Worm (Caenorhabditis elegans) whole organism, young adult: ENCODE data around the gene T26H5.11.

ENCODE experiments used
- B0035.1 ChIP-seq: sonication (generic microtip); optimal IDR thresholded peaks from 2 replicates; lab custom pipeline; 2016; ENCODE audit warnings: missing genetic modification characterization, mild to moderate bottlenecking, missing compliant biosample characterization, missing genotype, missing genetic modification reagents
- F10E7.11 ChIP-seq: sonication (generic microtip); optimal IDR thresholded peaks from 2 replicates; lab custom pipeline; 2017; ENCODE audit warnings: mild to moderate bottlenecking, missing genetic modification characterization, moderate library complexity, missing compliant biosample characterization
- F39B2.1 ChIP-seq: fragments of 200-800 bp; sonication (Bioruptor generic); IDR thresholded peaks from 2 replicates; pipeline ENCODE4 v1.3.6; 2022; ENCODE audit warnings: missing genetic modification reagents, missing genetic modification characterization, missing compliant biosample characterization
- F55B11.4 ChIP-seq: sonication (generic microtip); optimal IDR thresholded peaks from 2 replicates; lab custom pipeline; 2016; ENCODE audit warnings: missing compliant biosample characterization, missing genetic modification characterization, borderline replicate concordance; ENCODE audit not compliant: insufficient read depth
- F57A8.1 ChIP-seq: fragments of 200-800 bp; sonication (Bioruptor generic); optimal IDR thresholded peaks from 2 replicates; lab custom pipeline; 2018; ENCODE audit warnings: mild to moderate bottlenecking, missing genetic modification characterization, moderate library complexity, missing compliant biosample characterization
- Y53G8AR.9 ChIP-seq: fragments of 200-800 bp; sonication (Bioruptor generic); conservative IDR thresholded peaks from 2 replicates; pipeline ENCODE4 v1.3.6; 2022; ENCODE audit warnings: missing genetic modification reagents, missing genetic modification characterization, missing compliant biosample characterization
- Y56A3A.18 ChIP-seq: fragments of 200-800 bp; sonication (Bioruptor generic); IDR thresholded peaks from 2 replicates; pipeline ENCODE4 v1.3.6; 2022; ENCODE audit warnings: missing genetic modification reagents, missing genetic modification characterization, missing compliant biosample characterization
- Y67H2A.10 ChIP-seq: fragments of 200-800 bp; sonication (Bioruptor generic); conservative IDR thresholded peaks from 2 replicates; pipeline ENCODE4 v1.3.6; 2022; ENCODE audit warnings: missing genetic modification reagents, missing genetic modification characterization, missing compliant biosample characterization
- Y79H2A.3 ChIP-seq: fragments of 200-800 bp; sonication (Bioruptor generic); conservative IDR thresholded peaks from 2 replicates; pipeline ENCODE4 v1.3.6; 2022; ENCODE audit warnings: missing genetic modification reagents, missing genetic modification characterization, missing compliant biosample characterization
- ama-1 ChIP-seq, 3 experiments: fragments of 150-350 bp in 1 of 3; sonication (generic microtip) in 2 of 3; optimal IDR thresholded peaks; 2 replicates each; lab custom pipeline; 2014 to 2018; ENCODE audit warnings: missing biosample characterization in 2 of 3, missing genetic modification characterization in 2 of 3, missing genetic modification reagents in 2 of 3
- atf-7 ChIP-seq: sonication (generic microtip); optimal IDR thresholded peaks from 2 replicates; lab custom pipeline; 2017; ENCODE audit warnings: mild to moderate bottlenecking, missing genetic modification characterization, missing compliant biosample characterization
- athp-1 ChIP-seq: sonication (generic microtip); optimal IDR thresholded peaks from 2 replicates; lab custom pipeline; 2017; ENCODE audit warnings: mild to moderate bottlenecking, missing genetic modification characterization, missing compliant biosample characterization
- attf-5 ChIP-seq: fragments of 200-800 bp; sonication (Bioruptor generic); optimal IDR thresholded peaks from 2 replicates; lab custom pipeline; 2018; ENCODE audit warnings: mild to moderate bottlenecking, missing genetic modification characterization, missing compliant biosample characterization
- bed-2 ChIP-seq: fragments of 200-800 bp; sonication (Bioruptor generic); IDR thresholded peaks from 2 replicates; pipeline ENCODE4 v1.3.6; 2022; ENCODE audit warnings: missing genetic modification reagents, missing genetic modification characterization, missing compliant biosample characterization
- ceh-100 ChIP-seq: fragments of 200-800 bp; sonication (Bioruptor generic); IDR thresholded peaks from 2 replicates; pipeline ENCODE4 v1.3.6; 2022; ENCODE audit warnings: missing genetic modification reagents, missing genetic modification characterization, missing compliant biosample characterization
- ceh-91 ChIP-seq: fragments of 200-800 bp; sonication (Bioruptor generic); IDR thresholded peaks from 2 replicates; pipeline ENCODE4 v1.3.6; 2022; ENCODE audit warnings: missing genetic modification reagents, missing genetic modification characterization, missing compliant biosample characterization
- die-1 ChIP-seq: sonication (generic microtip); optimal IDR thresholded peaks from 2 replicates; lab custom pipeline; 2016; ENCODE audit warnings: missing genotype, mild to moderate bottlenecking, missing genetic modification characterization, missing compliant biosample characterization
- dox-1 ChIP-seq: fragments of 200-800 bp; sonication (Bioruptor generic); IDR thresholded peaks from 2 replicates; pipeline ENCODE4 v1.3.6; 2022; ENCODE audit warnings: missing genetic modification reagents, missing genetic modification characterization, missing compliant biosample characterization
- dpff-1 ChIP-seq: sonication (generic microtip); optimal IDR thresholded peaks from 2 replicates; lab custom pipeline; 2017; ENCODE audit warnings: mild to moderate bottlenecking, missing genetic modification characterization, missing compliant biosample characterization
- egl-18 ChIP-seq: fragments of 200-800 bp; sonication (Bioruptor generic); IDR thresholded peaks from 2 replicates; pipeline ENCODE4 v1.3.6; 2022; ENCODE audit warnings: missing genetic modification reagents, missing genetic modification characterization, missing compliant biosample characterization
- egrh-3 ChIP-seq: fragments of 200-800 bp; sonication (Bioruptor generic); IDR thresholded peaks from 2 replicates; pipeline ENCODE4 v1.3.6; 2022; ENCODE audit warnings: missing genetic modification reagents, missing genetic modification characterization, missing compliant biosample characterization
- hmg-20 ChIP-seq: fragments of 200-800 bp; sonication (Bioruptor generic); IDR thresholded peaks from 2 replicates; pipeline ENCODE4 v1.3.6; 2022; ENCODE audit warnings: missing genetic modification reagents, missing genetic modification characterization, missing compliant biosample characterization
- hsf-1 ChIP-seq: fragments of 200-800 bp; sonication (Bioruptor generic); IDR thresholded peaks from 2 replicates; pipeline ENCODE4 v1.3.6; 2022; ENCODE audit warnings: missing genetic modification reagents, missing genetic modification characterization, missing compliant biosample characterization
- let-526 ChIP-seq: fragments of 200-800 bp; sonication (Bioruptor generic); IDR thresholded peaks from 2 replicates; pipeline ENCODE4 v1.3.6; 2022; ENCODE audit warnings: missing genetic modification reagents, missing genetic modification characterization, missing compliant biosample characterization
- lin-26 ChIP-seq: fragments of 200-800 bp; sonication (Bioruptor generic); IDR thresholded peaks from 2 replicates; pipeline ENCODE4 v1.3.6; 2022; ENCODE audit warnings: missing genetic modification reagents, missing genetic modification characterization, missing compliant biosample characterization
- lin-54 ChIP-seq: fragments of 200-800 bp; sonication (Bioruptor generic); optimal IDR thresholded peaks from 2 replicates; lab custom pipeline; 2018; ENCODE audit warnings: mild to moderate bottlenecking, missing genetic modification characterization, missing compliant biosample characterization
- lsy-27 ChIP-seq: sonication (generic microtip); optimal IDR thresholded peaks from 2 replicates; lab custom pipeline; 2017; ENCODE audit warnings: missing genetic modification characterization, mild to moderate bottlenecking, missing compliant biosample characterization, antibody characterized with exemption, missing genotype, borderline replicate concordance; ENCODE audit not compliant: insufficient read depth
- madf-6 ChIP-seq: fragments of 200-800 bp; sonication (Bioruptor generic); IDR thresholded peaks from 2 replicates; pipeline ENCODE4 v1.3.6; 2022; ENCODE audit warnings: missing genetic modification reagents, missing genetic modification characterization, missing compliant biosample characterization
- madf-8 ChIP-seq: fragments of 200-800 bp; sonication (Bioruptor generic); conservative IDR thresholded peaks from 2 replicates; pipeline ENCODE4 v1.3.6; 2022; ENCODE audit warnings: missing genetic modification reagents, missing genetic modification characterization, missing compliant biosample characterization
- nhr-179 ChIP-seq: sonication (generic microtip); optimal IDR thresholded peaks from 2 replicates; lab custom pipeline; 2016; ENCODE audit warnings: mild to moderate bottlenecking, missing genetic modification characterization, missing compliant biosample characterization
- pbrm-1 ChIP-seq: fragments of 200-800 bp; sonication (Bioruptor generic); IDR thresholded peaks from 2 replicates; pipeline ENCODE4 v1.3.6; 2022; ENCODE audit warnings: missing genetic modification reagents, missing genetic modification characterization, missing compliant biosample characterization
- pha-4 ChIP-seq: fragments of 150-350 bp; sonication (generic microtip); optimal IDR thresholded peaks from 2 replicates; lab custom pipeline; 2014; ENCODE audit warnings: missing biosample characterization, missing genetic modification reagents, missing genetic modification characterization
- repo-1 ChIP-seq: sonication (generic microtip); optimal IDR thresholded peaks from 2 replicates; lab custom pipeline; 2017; ENCODE audit warnings: mild to moderate bottlenecking, missing genetic modification characterization, missing compliant biosample characterization
- rpc-1 ChIP-seq, 2 experiments: fragments of 150-350 bp in 1 of 2; sonication (generic microtip) in 1 of 2; optimal IDR thresholded peaks; 2 replicates each; lab custom pipeline; 2014 to 2018; ENCODE audit warnings: missing biosample characterization in 1 of 2, missing genetic modification characterization in 1 of 2, missing genetic modification reagents in 1 of 2, missing genotype in 1 of 2
- snpc-1.1 ChIP-seq: sonication (generic microtip); optimal IDR thresholded peaks from 2 replicates; lab custom pipeline; 2017; ENCODE audit warnings: missing genetic modification characterization, mild to moderate bottlenecking, missing compliant biosample characterization, antibody characterized with exemption, moderate library complexity, missing genotype, missing genetic modification reagents; ENCODE audit not compliant: insufficient read depth
- snpc-3.4 ChIP-seq: sonication (generic microtip); optimal IDR thresholded peaks from 2 replicates; lab custom pipeline; 2017; ENCODE audit warnings: missing genetic modification characterization, mild to moderate bottlenecking, missing compliant biosample characterization, antibody characterized with exemption, moderate library complexity, missing genotype, missing genetic modification reagents
- sptf-2 ChIP-seq: fragments of 200-800 bp; sonication (Bioruptor generic); optimal IDR thresholded peaks from 2 replicates; lab custom pipeline; 2018; ENCODE audit warnings: mild to moderate bottlenecking, missing genetic modification characterization, missing compliant biosample characterization
- tlf-1 ChIP-seq: fragments of 200-800 bp; sonication (Bioruptor generic); optimal IDR thresholded peaks from 2 replicates; lab custom pipeline; 2018; ENCODE audit warnings: mild to moderate bottlenecking, missing genetic modification characterization, missing compliant biosample characterization
- unc-130 ChIP-seq: sonication (generic microtip); optimal IDR thresholded peaks from 2 replicates; lab custom pipeline; 2016; ENCODE audit warnings: missing genetic modification reagents, missing genetic modification characterization, missing compliant biosample characterization
- unc-62 ChIP-seq: fragments of 150-350 bp; optimal IDR thresholded peaks from 2 replicates; lab custom pipeline; 2014; ENCODE audit warnings: missing biosample characterization, missing genetic modification reagents, missing genetic modification characterization
- ztf-28 ChIP-seq: fragments of 200-800 bp; sonication (Bioruptor generic); IDR thresholded peaks from 2 replicates; pipeline ENCODE4 v1.3.6; 2022; ENCODE audit warnings: missing genetic modification reagents, missing genetic modification characterization, missing compliant biosample characterization
- ztf-3 ChIP-seq: fragments of 200-800 bp; sonication (Bioruptor generic); optimal IDR thresholded peaks from 2 replicates; lab custom pipeline; 2018; ENCODE audit warnings: mild to moderate bottlenecking, missing genetic modification characterization, missing compliant biosample characterization

The T26H5.11 gene

DNA sequence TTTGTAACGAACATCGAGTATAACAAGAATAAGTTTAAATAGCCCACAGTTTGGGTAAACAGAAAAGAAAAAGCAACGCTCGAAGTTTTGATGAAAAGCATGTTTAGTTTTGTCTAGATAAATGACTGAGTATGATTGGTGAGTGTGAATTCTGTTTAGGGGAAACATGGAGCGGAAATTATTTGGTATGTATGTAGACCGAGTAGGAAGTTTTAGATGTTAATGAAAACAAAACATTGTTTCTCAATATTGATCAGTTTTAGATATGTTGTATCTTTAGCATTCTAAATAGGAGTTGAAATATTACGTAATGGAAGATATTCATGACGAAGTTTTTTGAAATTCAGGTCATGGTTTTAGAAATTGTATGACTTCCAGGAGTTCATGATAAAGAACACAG lies 31.5 kb downstream of the T26H5.11 start, which contains the start of gene srbc-63:
TSS of gene srbc-63 (minus strand) at position 101 of the 400 bp plus-strand sequence.
- TF ChIP-seq madf-8 (GFP tag; lab: Robert Waterston, UW) (no peak), pha-4 (tag; lab: Kevin White, UChicago) (no peak), repo-1 (tag; lab: Kevin White, UChicago) (no peak), lin-26 (GFP tag; lab: Robert Waterston, UW) (no peak), hsf-1 (GFP tag; lab: Robert Waterston, UW) (no peak), F57A8.1 (no peak), egl-18 (no peak), unc-130 (GFP tag; lab: Kevin White, UChicago) (no peak), snpc-1.1 (tag; lab: Kevin White, UChicago) (no peak), dox-1 (GFP tag; lab: Robert Waterston, UW) (no peak), ama-1 (optimal IDR thresholded peaks at IDR 0.05; lab: Kevin White, UChicago) (no peak), ama-1 (GFP tag; optimal IDR thresholded peaks at IDR 0.05; lab: Kevin White, UChicago) (no peak)

- TF ChIP-seq attf-5 (GFP tag; lab: Kevin White, UChicago) (no peak), egrh-3 (no peak), die-1 (tag; lab: Kevin White, UChicago) (no peak), sptf-2 (GFP tag; lab: Kevin White, UChicago) (no peak), bed-2 (no peak), madf-6 (GFP tag; lab: Robert Waterston, UW) (no peak), nhr-179 (no peak), ceh-91 (no peak)
These were observed 37.2 kb downstream of the T26H5.11 start, which contains the start of gene srh-257 for ce11 chrV:15406928-15407327. Gene srh-257 (plus strand): TSS chrV:15407228.

DNA sequence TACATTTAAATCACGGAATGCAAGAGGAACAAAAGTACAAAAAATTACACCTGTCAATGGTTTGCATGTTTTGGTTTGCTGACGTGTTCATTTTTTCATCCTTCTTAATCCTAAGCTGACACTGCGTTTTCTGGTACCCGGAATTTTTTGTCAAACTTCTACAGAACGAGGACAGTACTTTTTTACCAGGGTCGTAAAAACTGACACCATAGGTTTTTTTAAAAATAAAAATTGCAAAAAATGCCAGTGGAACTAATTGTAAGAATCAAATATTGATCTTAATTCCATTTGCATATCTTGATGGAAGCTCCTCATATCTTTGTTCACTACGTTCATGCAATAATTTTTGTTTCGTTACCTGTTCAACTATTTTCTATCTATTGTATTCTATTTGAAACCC lies 39.2 kb downstream of the T26H5.11 start, which contains the start of gene srh-258:
TSS of gene srh-258 (plus strand) at position 301 of the 400 bp plus-strand sequence.
- TF ChIP-seq athp-1 (no peak), hmg-20 (GFP tag; lab: Robert Waterston, UW) (no peak), lsy-27 (tag; lab: Kevin White, UChicago) (no peak), lin-54 (GFP tag; lab: Kevin White, UChicago) (no peak), let-526 (GFP tag; lab: Robert Waterston, UW) (no peak), Y53G8AR.9 (GFP tag; lab: Robert Waterston, UW) (no peak), ceh-100 (GFP tag; lab: Robert Waterston, UW) (no peak), Y56A3A.18 (GFP tag; lab: Robert Waterston, UW) (no peak), tlf-1 (no peak), attf-5 (GFP tag; lab: Kevin White, UChicago) (no peak), B0035.1 (tag; lab: Kevin White, UChicago) (no peak), egrh-3 (no peak), sptf-2 (GFP tag; lab: Kevin White, UChicago) (no peak)

- no peak for TF ChIP-seq F55B11.4 (tag; lab: Kevin White, UChicago)
- no peak for TF ChIP-seq pbrm-1 (GFP tag; lab: Robert Waterston, UW)
- TF ChIP-seq hsf-1 (GFP tag; lab: Robert Waterston, UW), result no peak
- TF ChIP-seq rpc-1 (optimal IDR thresholded peaks at IDR 0.05; lab: Kevin White, UChicago), result no peak
- no peak for TF ChIP-seq rpc-1 (tag; optimal IDR thresholded peaks at IDR 0.05; lab: Kevin White, UChicago)
- TF ChIP-seq atf-7 (tag; lab: Kevin White, UChicago), result no peak
- TF ChIP-seq Y79H2A.3 (GFP tag; lab: Robert Waterston, UW), result no peak
- TF ChIP-seq ztf-3 (GFP tag; lab: Kevin White, UChicago), result no peak
- no peak for TF ChIP-seq lin-26 (GFP tag; lab: Robert Waterston, UW)
- no peak for TF ChIP-seq ztf-28 (GFP tag; lab: Robert Waterston, UW)
- TF ChIP-seq lsy-27 (tag; lab: Kevin White, UChicago), result no peak
- TF ChIP-seq F39B2.1 (GFP tag; lab: Robert Waterston, UW), result no peak
- TF ChIP-seq B0035.1 (tag; lab: Kevin White, UChicago), result no peak
- no peak for TF ChIP-seq F10E7.11
- TF ChIP-seq snpc-3.4, result no peak
- no peak for TF ChIP-seq Y67H2A.10 (GFP tag; lab: Robert Waterston, UW)
- no peak for TF ChIP-seq unc-62 (GFP tag; lab: Kevin White, UChicago)
- TF ChIP-seq dpff-1 (tag; lab: Kevin White, UChicago), result no peak
- no peak for TF ChIP-seq sptf-2 (GFP tag; lab: Kevin White, UChicago)
- TF ChIP-seq, all 124 proteins: peak for 0
These were observed 42.2 kb downstream of the T26H5.11 start, which contains the start of gene fbxa-135 for ce11 chrV:15401856-15402314. Gene fbxa-135 (plus strand): TSS chrV:15402264.
